Worm (Caenorhabditis elegans) whole organism, early embryonic: ENCODE data around the gene Y57G11C.3.
"Not testable (repeated sequence)": the region's sequence is repeated elsewhere in the genome, so short reads cannot be mapped to it uniquely, and the experiment has no call there.

Source experiments
- B0310.2 ChIP-seq: sonication (generic microtip); optimal IDR thresholded peaks from 2 replicates; lab custom pipeline; 2016; ENCODE audit warnings: mild to moderate bottlenecking, missing genetic modification characterization, missing compliant biosample characterization
- F13C5.2 ChIP-seq: sonication (generic microtip); optimal IDR thresholded peaks from 2 replicates; lab custom pipeline; 2017; ENCODE audit warnings: mild to moderate bottlenecking, missing genetic modification characterization, inconsistent platforms, missing compliant biosample characterization
- aly-1 ChIP-seq: sonication (generic microtip); optimal IDR thresholded peaks from 2 replicates; lab custom pipeline; 2016; ENCODE audit warnings: missing genetic modification characterization, missing compliant biosample characterization
- ama-1 ChIP-seq: fragments of 150-350 bp; optimal IDR thresholded peaks from 2 replicates; lab custom pipeline; 2014
- ceh-13 ChIP-seq: fragments of 200-800 bp; sonication (Bioruptor generic); optimal IDR thresholded peaks from 2 replicates; lab custom pipeline; 2018; ENCODE audit warnings: mild to moderate bottlenecking, missing genetic modification characterization, missing compliant biosample characterization
- ceh-36 ChIP-seq: sonication (generic microtip); optimal IDR thresholded peaks from 2 replicates; lab custom pipeline; 2016; ENCODE audit warnings: missing genetic modification characterization, inconsistent platforms, missing compliant biosample characterization
- ets-7 ChIP-seq: sonication (generic microtip); optimal IDR thresholded peaks from 2 replicates; lab custom pipeline; 2016; ENCODE audit warnings: missing genotype, missing genetic modification characterization, missing compliant biosample characterization
- flt-1 ChIP-seq: fragments of 200-800 bp; sonication (Bioruptor generic); IDR thresholded peaks from 2 replicates; pipeline ENCODE4 v1.3.6; 2022; ENCODE audit warnings: missing genetic modification characterization, missing compliant biosample characterization
- hmbx-1 ChIP-seq: sonication (generic microtip); optimal IDR thresholded peaks from 2 replicates; lab custom pipeline; 2016; ENCODE audit warnings: mild to moderate bottlenecking, missing genetic modification characterization, missing compliant biosample characterization
- hmg-4 ChIP-seq: fragments of 200-800 bp; sonication (Bioruptor generic); optimal IDR thresholded peaks from 2 replicates; lab custom pipeline; 2018; ENCODE audit warnings: mild to moderate bottlenecking, missing genetic modification characterization, missing compliant biosample characterization
- hnd-1 ChIP-seq: sonication (generic microtip); optimal IDR thresholded peaks from 2 replicates; lab custom pipeline; 2016; ENCODE audit warnings: missing genetic modification characterization, missing compliant biosample characterization
- pes-1 ChIP-seq: fragments of 200-800 bp; sonication (Bioruptor generic); IDR thresholded peaks from 2 replicates; pipeline ENCODE4 v1.3.6; 2022; ENCODE audit warnings: missing genetic modification reagents, missing genetic modification characterization, missing compliant biosample characterization
- scrt-1 ChIP-seq: fragments of 200-800 bp; sonication (Bioruptor generic); IDR thresholded peaks from 2 replicates; pipeline ENCODE4 v1.3.6; 2022; ENCODE audit warnings: missing genetic modification characterization, missing compliant biosample characterization
- sea-1 ChIP-seq: fragments of 200-800 bp; sonication (Bioruptor generic); conservative IDR thresholded peaks from 2 replicates; pipeline ENCODE4 v1.3.6; 2022; ENCODE audit warnings: missing genetic modification characterization, missing compliant biosample characterization
- tbx-11 ChIP-seq: fragments of 200-800 bp; sonication (Bioruptor generic); IDR thresholded peaks from 2 replicates; pipeline ENCODE4 v1.3.6; 2022; ENCODE audit warnings: missing genetic modification characterization, missing compliant biosample characterization
- tbx-37 ChIP-seq: fragments of 200-800 bp; sonication (Bioruptor generic); conservative IDR thresholded peaks from 2 replicates; pipeline ENCODE4 v1.3.6; 2022; ENCODE audit warnings: missing genetic modification reagents, missing genetic modification characterization, missing compliant biosample characterization
- tra-4 ChIP-seq: sonication (generic microtip); optimal IDR thresholded peaks from 2 replicates; lab custom pipeline; 2017; ENCODE audit warnings: missing genetic modification characterization, missing compliant biosample characterization

Gene Y57G11C.3

ce11 chrIV:14773280-14774071 is 5.5 kb downstream of the Y57G11C.3 start, which contains the start of gene Y57G11C.36:
Gene Y57G11C.36 (minus strand): TSS chrIV:14773781.
- TF ChIP-seq scrt-1 (no peak), ets-7 (tag; lab: Kevin White, UChicago) (no peak), F13C5.2 (tag; lab: Kevin White, UChicago) (no peak), ceh-13 (no peak), flt-1 (GFP tag; lab: Robert Waterston, UW) (no peak), hmbx-1 (tag; lab: Kevin White, UChicago) (no peak), B0310.2 (tag; lab: Kevin White, UChicago) (no peak), sea-1 (GFP tag; lab: Robert Waterston, UW) (no peak), pes-1 (no peak), tra-4 (no peak), tbx-37 (GFP tag; lab: Robert Waterston, UW) (no peak), tbx-11 (GFP tag; lab: Robert Waterston, UW) (no peak), hmg-4 (no peak), ceh-36 (tag; lab: Kevin White, UChicago) (no peak)

DNA sequence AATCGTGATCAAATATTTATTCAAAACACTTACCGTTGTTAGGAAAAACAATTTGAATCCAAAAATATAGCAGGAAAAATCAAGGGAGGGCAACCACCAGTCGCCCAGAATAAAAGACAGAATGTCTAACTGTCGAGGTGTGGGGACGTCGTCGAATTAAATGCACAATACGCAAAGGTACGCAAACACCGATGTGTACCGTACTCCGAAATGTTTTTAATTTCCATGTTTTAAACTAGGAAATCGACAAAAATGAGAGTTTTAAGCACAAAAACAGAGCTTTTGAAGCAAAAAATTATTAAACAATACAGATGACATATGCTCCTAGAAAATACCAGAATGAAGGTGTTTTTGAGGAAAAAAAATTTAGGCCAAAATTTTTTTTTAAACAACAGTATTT is 6.5 kb downstream of the Y57G11C.3 start, which contains the start of gene Y57G11C.51:
Gene Y57G11C.51 (minus strand): TSS at position 101 of the 400 bp plus-strand sequence.
- not testable (repeated sequence) for TF ChIP-seq flt-1 (GFP tag; lab: Robert Waterston, UW); scrt-1; tbx-37 (GFP tag; lab: Robert Waterston, UW)

DNA sequence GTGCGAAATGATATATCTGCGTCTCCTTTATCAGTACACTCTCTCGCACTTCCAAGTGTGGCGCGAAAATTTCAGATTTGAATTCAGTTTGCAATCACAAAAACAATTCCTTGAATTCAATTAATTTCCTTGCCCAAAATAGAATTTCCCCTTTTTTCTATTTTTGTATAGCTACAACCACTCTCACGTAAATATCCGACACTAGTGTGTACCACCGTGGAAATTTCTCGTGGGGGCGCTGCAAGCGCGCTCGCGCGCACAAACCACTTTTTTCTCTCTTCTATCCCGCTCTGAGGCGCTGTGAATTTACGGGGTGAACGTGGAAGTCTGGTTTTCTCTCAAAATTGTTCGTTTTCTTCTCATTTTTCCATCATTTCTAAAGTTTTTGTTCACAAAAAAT is 13.5 kb downstream of the Y57G11C.3 start, which contains the start of gene Y57G11C.8:
Gene Y57G11C.8 (plus strand): TSS at position 301 of the 400 bp plus-strand sequence.
- TF ChIP-seq hnd-1 (tag; lab: Kevin White, UChicago) (no peak), flt-1 (GFP tag; lab: Robert Waterston, UW) (no peak), scrt-1 (no peak), B0310.2 (tag; lab: Kevin White, UChicago) (no peak), tbx-11 (GFP tag; lab: Robert Waterston, UW) (no peak), ceh-36 (tag; lab: Kevin White, UChicago) (no peak), ceh-13 (no peak), F13C5.2 (tag; lab: Kevin White, UChicago) (no peak), pes-1 (no peak), ama-1 (lab: Kevin White, UChicago) (no peak)

DNA sequence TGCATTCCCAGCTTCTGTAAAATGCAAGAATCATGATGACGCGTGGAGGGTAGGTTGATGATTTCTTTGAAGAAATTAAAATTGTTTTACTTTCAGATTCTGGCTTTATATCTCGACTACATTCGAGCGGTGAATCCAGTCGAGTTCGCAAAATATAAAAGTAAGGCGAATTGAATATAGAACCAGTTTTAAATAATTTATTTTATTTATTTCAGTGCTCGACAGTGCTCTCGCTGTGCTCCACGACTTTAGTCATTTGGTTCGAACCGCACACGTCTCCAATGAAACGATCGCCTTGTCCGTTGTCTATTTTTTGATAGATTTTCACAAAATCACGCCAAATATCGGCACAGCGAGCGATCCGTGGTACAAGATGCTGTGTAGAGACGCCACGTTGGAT is 14.2 kb downstream of the Y57G11C.3 start, which contains the start of gene Y57G11C.1130:
Gene Y57G11C.1130 (plus strand): TSS at position 301 of the 400 bp plus-strand sequence.
- TF ChIP-seq hmbx-1 (tag; lab: Kevin White, UChicago) (no peak), aly-1 (no peak), pes-1 (no peak), flt-1 (GFP tag; lab: Robert Waterston, UW) (no peak), tbx-37 (GFP tag; lab: Robert Waterston, UW) (no peak), hnd-1 (tag; lab: Kevin White, UChicago) (no peak), hmg-4 (no peak), sea-1 (GFP tag; lab: Robert Waterston, UW) (no peak), tbx-11 (GFP tag; lab: Robert Waterston, UW) (no peak), tra-4 (no peak), ets-7 (tag; lab: Kevin White, UChicago) (no peak), ceh-13 (no peak)

- TF ChIP-seq tbx-37 (GFP tag; lab: Robert Waterston, UW) (no peak), scrt-1 (no peak), hmg-4 (no peak), tbx-11 (GFP tag; lab: Robert Waterston, UW) (no peak)
These were observed 16.5 kb downstream of the Y57G11C.3 start, which contains the start of gene nlp-56 for ce11 chrIV:14784481-14784880. Gene nlp-56 (minus strand): TSS chrIV:14784737.

DNA sequence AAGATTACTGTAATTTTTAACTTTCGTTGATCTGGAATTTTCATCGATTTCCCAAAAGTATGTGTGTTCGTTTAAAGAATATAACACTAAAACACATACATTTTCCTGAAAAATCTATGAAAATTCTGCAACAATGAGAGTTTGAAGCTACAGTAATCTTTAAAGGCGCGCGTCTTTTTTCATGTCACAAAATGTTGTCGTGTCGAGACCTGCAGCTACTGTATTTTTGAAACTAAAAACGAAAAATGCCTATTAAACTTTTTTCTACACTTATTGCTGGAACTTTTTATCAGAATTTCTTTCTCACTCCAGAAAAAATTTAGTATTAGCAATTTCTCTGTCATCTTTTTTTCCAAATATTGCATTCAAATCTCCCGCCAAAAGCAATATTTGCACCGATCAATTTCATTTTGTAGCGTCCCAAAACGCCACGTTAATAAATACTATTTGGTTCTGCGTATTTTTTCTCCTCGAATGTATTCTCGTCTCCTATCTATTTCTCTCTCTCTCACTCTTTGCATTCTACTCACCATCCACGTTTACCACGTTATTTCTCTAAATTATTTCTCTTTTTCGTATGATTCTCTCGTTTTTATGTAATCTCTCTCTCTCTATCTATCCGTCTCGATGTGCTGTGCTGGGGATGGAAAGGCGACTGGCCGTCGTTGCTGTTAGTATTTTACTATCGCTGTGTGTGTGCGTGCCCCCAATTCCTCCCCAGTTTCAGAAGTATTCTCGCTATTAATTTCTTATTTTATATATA is 18.6 kb downstream of the Y57G11C.3 start, which contains the start of gene melo-1:
Gene melo-1 (plus strand): TSS at position 658 of the 763 bp plus-strand sequence.
- no peak for TF ChIP-seq ets-7 (tag; lab: Kevin White, UChicago)
- TF ChIP-seq scrt-1, result no peak

- TF ChIP-seq tra-4 (no peak), ceh-36 (tag; lab: Kevin White, UChicago) (no peak), flt-1 (GFP tag; lab: Robert Waterston, UW) (no peak), F13C5.2 (tag; lab: Kevin White, UChicago) (no peak), tbx-11 (GFP tag; lab: Robert Waterston, UW) (no peak), ama-1 (lab: Kevin White, UChicago) (no peak)
These were observed 22.6 kb downstream of the Y57G11C.3 start for ce11 chrIV:14790579-14790978.
